Fruit fly (Drosophila melanogaster) whole organism, embryonic: Measurements from ENCODE around the gene CG31223.

Experiments used
- Adf1 ChIP-seq: fragments of 200-800 bp; sonication (Bioruptor generic); IDR thresholded peaks from 2 replicates; pipeline ENCODE4 v1.3.6; 2022; ENCODE audit warnings: missing biosample characterization, missing genetic modification characterization
- CG10209 ChIP-seq: fragments of 200-800 bp; sonication (Bioruptor generic); optimal IDR thresholded peaks from 3 replicates; lab custom pipeline; 2017; ENCODE audit warnings: missing biosample characterization, mild to moderate bottlenecking, missing genetic modification characterization, missing genetic modification reagents
- CG10321 ChIP-seq: fragments of 200-800 bp; sonication (Bioruptor generic); IDR thresholded peaks from 2 replicates; pipeline ENCODE4 v1.3.6; 2022; ENCODE audit warnings: missing biosample characterization, missing genetic modification characterization
- CG12744 ChIP-seq: fragments of 200-800 bp; sonication (Bioruptor generic); optimal IDR thresholded peaks from 2 replicates; lab custom pipeline; 2016; ENCODE audit warnings: missing biosample characterization, missing genetic modification characterization
- CG14710 ChIP-seq: fragments of 200-800 bp; sonication (Bioruptor generic); optimal IDR thresholded peaks from 3 replicates; lab custom pipeline; 2019; ENCODE audit warnings: missing biosample characterization, mild to moderate bottlenecking, missing genetic modification characterization, moderate library complexity
- CG15073 ChIP-seq: fragments of 200-800 bp; sonication (Bioruptor generic); optimal IDR thresholded peaks from 2 replicates; lab custom pipeline; 2016; ENCODE audit warnings: missing biosample characterization, missing genetic modification characterization
- CG17328 ChIP-seq: fragments of 200-800 bp; sonication (Bioruptor generic); IDR thresholded peaks from 2 replicates; pipeline ENCODE4 v1.3.6; 2022; ENCODE audit warnings: missing biosample characterization, missing genetic modification characterization
- CG17359 ChIP-seq: fragments of 200-800 bp; sonication (Bioruptor generic); optimal IDR thresholded peaks from 3 replicates; lab custom pipeline; 2018; ENCODE audit warnings: missing biosample characterization, mild to moderate bottlenecking, missing genetic modification characterization, moderate library complexity
- CG17385 ChIP-seq: fragments of 200-800 bp; sonication (Bioruptor generic); optimal IDR thresholded peaks from 3 replicates; lab custom pipeline; 2018; ENCODE audit warnings: missing biosample characterization, mild to moderate bottlenecking, missing genetic modification characterization
- CG18599 ChIP-seq: fragments of 200-800 bp; sonication (Bioruptor generic); optimal IDR thresholded peaks from 3 replicates; lab custom pipeline; 2017; ENCODE audit warnings: missing biosample characterization, missing genetic modification characterization, mild to moderate bottlenecking, moderate library complexity, missing genetic modification reagents
- CG31365 ChIP-seq: fragments of 200-800 bp; sonication (Bioruptor generic); optimal IDR thresholded peaks from 2 replicates; lab custom pipeline; 2018; ENCODE audit warnings: missing biosample characterization, mild to moderate bottlenecking, missing genetic modification characterization
- CG42726 ChIP-seq: fragments of 200-800 bp; sonication (Bioruptor generic); IDR thresholded peaks from 2 replicates; pipeline ENCODE4 v1.3.6; 2022; ENCODE audit warnings: missing biosample characterization, missing genetic modification characterization; ENCODE audit not compliant: partially characterized antibody
- CG4424 ChIP-seq: fragments of 200-800 bp; sonication (Bioruptor generic); optimal IDR thresholded peaks from 3 replicates; lab custom pipeline; 2016; ENCODE audit warnings: missing biosample characterization, missing genetic modification characterization
- Doc3 ChIP-seq: fragments of 200-800 bp; sonication (Bioruptor generic); IDR thresholded peaks from 3 replicates; pipeline ENCODE4 v1.3.6; 2022; ENCODE audit warnings: missing biosample characterization, missing genetic modification characterization; ENCODE audit not compliant: partially characterized antibody
- Drgx ChIP-seq: fragments of 200-800 bp; sonication (Bioruptor generic); IDR thresholded peaks from 2 replicates; pipeline ENCODE4 v1.3.6; 2022; ENCODE audit warnings: missing biosample characterization, missing genetic modification characterization
- HmgD ChIP-seq: fragments of 200-800 bp; sonication (Bioruptor generic); optimal IDR thresholded peaks from 3 replicates; lab custom pipeline; 2016; ENCODE audit warnings: missing biosample characterization, missing genetic modification characterization
- Jarid2 ChIP-seq: fragments of 200-800 bp; sonication (Bioruptor generic); optimal IDR thresholded peaks from 3 replicates; lab custom pipeline; 2017; ENCODE audit warnings: mild to moderate bottlenecking, missing biosample characterization, missing genetic modification reagents, missing genetic modification characterization
- Med ChIP-seq: fragments of 200-800 bp; sonication (Bioruptor generic); peaks from one replicate; lab custom pipeline; 2016; ENCODE audit warnings: missing biosample characterization, missing genetic modification characterization, mild to moderate bottlenecking, inconsistent platforms, moderate library complexity
- Oli ChIP-seq: fragments of 200-800 bp; sonication (Bioruptor generic); optimal IDR thresholded peaks from 2 replicates; lab custom pipeline; 2018; ENCODE audit warnings: missing biosample characterization, mild to moderate bottlenecking, missing genetic modification characterization, moderate library complexity
- Poxn ChIP-seq: fragments of 200-800 bp; sonication (Bioruptor generic); IDR thresholded peaks from 2 replicates; pipeline ENCODE4 v1.3.6; 2022; ENCODE audit warnings: missing biosample characterization, missing genetic modification characterization
- Sox102F ChIP-seq: fragments of 200-800 bp; sonication (Bioruptor generic); optimal IDR thresholded peaks from 2 replicates; lab custom pipeline; 2018; ENCODE audit warnings: missing biosample characterization, mild to moderate bottlenecking, missing genetic modification characterization, moderate library complexity
- Spps ChIP-seq: fragments of 200-800 bp; sonication (Bioruptor generic); optimal IDR thresholded peaks from 2 replicates; lab custom pipeline; 2018; ENCODE audit warnings: missing biosample characterization, mild to moderate bottlenecking, missing genetic modification characterization
- Trl ChIP-seq, 3 experiments: fragments of >200 bp in 2 of 3; fragments of 200-800 bp in 1 of 3; sonication (Bioruptor generic) in 1 of 3; optimal IDR thresholded peaks; 2 replicates in 1 of 3; 3 replicates in 2 of 3; lab custom pipeline; 2016 to 2017; ENCODE audit warnings: missing biosample characterization in 1 of 3, missing genetic modification characterization in 1 of 3
- ash1 ChIP-seq: fragments of 200-800 bp; sonication (Bioruptor generic); optimal IDR thresholded peaks from 2 replicates; lab custom pipeline; 2018; ENCODE audit warnings: missing biosample characterization, mild to moderate bottlenecking, missing genetic modification characterization
- ato ChIP-seq: fragments of 200-800 bp; sonication (Bioruptor generic); IDR thresholded peaks from 2 replicates; pipeline ENCODE4 v1.3.6; 2022; ENCODE audit warnings: missing biosample characterization, missing genetic modification characterization; ENCODE audit not compliant: partially characterized antibody
- bbx ChIP-seq: fragments of 200-800 bp; sonication (Bioruptor generic); IDR thresholded peaks from 2 replicates; pipeline ENCODE4 v1.3.6; 2022; ENCODE audit warnings: missing biosample characterization, missing genetic modification characterization; ENCODE audit not compliant: partially characterized antibody
- br ChIP-seq: fragments of >200 bp; optimal IDR thresholded peaks from 2 replicates; lab custom pipeline; 2017
- cad ChIP-seq: fragments of >200 bp; optimal IDR thresholded peaks from 2 replicates; lab custom pipeline; 2017; ENCODE audit warnings: missing biosample characterization, missing genetic modification characterization
- chn ChIP-seq: fragments of 200-800 bp; sonication (Bioruptor generic); optimal IDR thresholded peaks from 2 replicates; lab custom pipeline; 2016; ENCODE audit warnings: missing biosample characterization, missing genetic modification characterization
- cwo ChIP-seq: fragments of 200-800 bp; sonication (Bioruptor generic); optimal IDR thresholded peaks from 3 replicates; lab custom pipeline; 2017; ENCODE audit warnings: missing biosample characterization, missing genetic modification characterization, mild to moderate bottlenecking, moderate library complexity, missing genetic modification reagents
- dysf ChIP-seq: fragments of 200-800 bp; sonication (Bioruptor generic); IDR thresholded peaks from 3 replicates; pipeline ENCODE4 v1.3.6; 2022; ENCODE audit warnings: missing biosample characterization, missing genetic modification characterization
- en ChIP-seq: fragments of 200-800 bp; sonication (Bioruptor generic); optimal IDR thresholded peaks from 2 replicates; lab custom pipeline; 2016; ENCODE audit warnings: missing biosample characterization, missing genetic modification characterization
- gce ChIP-seq: fragments of 200-800 bp; sonication (Bioruptor generic); IDR thresholded peaks from 3 replicates; pipeline ENCODE4 v1.3.6; 2022; ENCODE audit warnings: missing biosample characterization, missing genetic modification characterization
- gem ChIP-seq: fragments of 200-800 bp; sonication (Bioruptor generic); optimal IDR thresholded peaks from 2 replicates; lab custom pipeline; 2019; ENCODE audit warnings: missing biosample characterization, mild to moderate bottlenecking, missing genetic modification characterization, moderate library complexity
- grau ChIP-seq: fragments of 200-800 bp; optimal IDR thresholded peaks from 3 replicates; lab custom pipeline; 2019; ENCODE audit warnings: missing biosample characterization, mild to moderate bottlenecking, missing genetic modification characterization, moderate library complexity
- ken ChIP-seq: fragments of 200-800 bp; sonication (Bioruptor generic); IDR thresholded peaks from 3 replicates; pipeline ENCODE4 v1.3.6; 2022; ENCODE audit warnings: missing biosample characterization, missing genetic modification characterization
- nmo ChIP-seq: fragments of 200-800 bp; sonication (Bioruptor generic); optimal IDR thresholded peaks from 2 replicates; lab custom pipeline; 2018; ENCODE audit warnings: missing biosample characterization, mild to moderate bottlenecking, missing genetic modification characterization, moderate library complexity
- oc ChIP-seq: fragments of 200-800 bp; sonication (Bioruptor generic); optimal IDR thresholded peaks from 2 replicates; lab custom pipeline; 2018; ENCODE audit warnings: missing biosample characterization, mild to moderate bottlenecking, missing genetic modification characterization, moderate library complexity
- org-1 ChIP-seq: fragments of 200-800 bp; sonication (Bioruptor generic); optimal IDR thresholded peaks from 2 replicates; lab custom pipeline; 2017; ENCODE audit warnings: missing biosample characterization, missing genetic modification characterization
- otp ChIP-seq: fragments of 200-800 bp; sonication (Bioruptor generic); IDR thresholded peaks from 3 replicates; pipeline ENCODE4, ENCODE4 v1.3.6; 2022; ENCODE audit warnings: missing biosample characterization, missing genetic modification characterization
- pan ChIP-seq, 4 experiments: fragments of >200 bp in 3 of 4; fragments of 200-800 bp in 1 of 4; sonication (Bioruptor generic) in 1 of 4; optimal IDR thresholded peaks in 3 of 4; IDR thresholded peaks in 1 of 4; 2 replicates each; pipeline versions ENCODE4 v1.3.6 to Lab custom; 2017 to 2022; ENCODE audit warnings: missing biosample characterization in 2 of 4, missing genetic modification characterization in 2 of 4, mixed read lengths in 1 of 4
- psq ChIP-seq: fragments of 200-800 bp; sonication (Bioruptor generic); optimal IDR thresholded peaks from 2 replicates; lab custom pipeline; 2017; ENCODE audit warnings: missing biosample characterization, missing genetic modification characterization
- pum ChIP-seq: fragments of 200-800 bp; sonication (Bioruptor generic); optimal IDR thresholded peaks from 2 replicates; lab custom pipeline; 2016; ENCODE audit warnings: missing biosample characterization, missing genetic modification characterization
- repo ChIP-seq: fragments of 200-800 bp; sonication (Bioruptor generic); optimal IDR thresholded peaks from 2 replicates; lab custom pipeline; 2016; ENCODE audit warnings: missing biosample characterization, missing genetic modification characterization
- rib ChIP-seq: fragments of 200-800 bp; sonication (Bioruptor generic); IDR thresholded peaks from 2 replicates; pipeline ENCODE4 v1.3.6; 2022; ENCODE audit warnings: missing biosample characterization, missing genetic modification characterization
- row ChIP-seq: fragments of 200-800 bp; sonication (Bioruptor generic); IDR thresholded peaks from 3 replicates; pipeline ENCODE4 v1.3.6; 2022; ENCODE audit warnings: missing biosample characterization, missing genetic modification characterization
- sens ChIP-seq: fragments of 200-800 bp; sonication (Bioruptor generic); peaks from one replicate; lab custom pipeline; 2016; ENCODE audit warnings: missing biosample characterization, missing genetic modification characterization
- sens-2 ChIP-seq: fragments of 200-800 bp; sonication (Bioruptor generic); IDR thresholded peaks from 2 replicates; pipeline ENCODE4 v1.3.6; 2022; ENCODE audit warnings: missing biosample characterization, missing genetic modification characterization
- tio ChIP-seq: fragments of 200-800 bp; sonication (Bioruptor generic); optimal IDR thresholded peaks from 2 replicates; lab custom pipeline; 2017; ENCODE audit warnings: missing biosample characterization, missing genetic modification characterization, inconsistent platforms
- tx ChIP-seq: fragments of 200-800 bp; sonication (Bioruptor generic); optimal IDR thresholded peaks from 2 replicates; lab custom pipeline; 2016; ENCODE audit warnings: missing biosample characterization, missing genetic modification characterization
- zen ChIP-seq: fragments of 200-800 bp; sonication (Bioruptor generic); optimal IDR thresholded peaks from 3 replicates; lab custom pipeline; 2018; ENCODE audit warnings: missing biosample characterization, mild to moderate bottlenecking, missing genetic modification characterization, moderate library complexity

CG31223 gene

dm6 chr3R:20833664-20834063 is 2.7 kb downstream of the CG31223 start (continued):
- TF ChIP-seq Spps (tag; lab: Kevin White, UChicago) (no peak), sens (GFP tag; lab: Kevin White, UChicago) (peak; percentile 80), ato (GFP tag; lab: Robert Waterston, UW) (no peak), oc (no peak), Adf1 (GFP tag; lab: Robert Waterston, UW) (no peak), CG10321 (GFP tag; lab: Robert Waterston, UW) (no peak), dysf (no peak), Doc3 (GFP tag; lab: Robert Waterston, UW) (no peak), otp (GFP tag; lab: Robert Waterston, UW) (no peak), Trl (optimal IDR thresholded peaks at IDR 0.05; lab: Kevin White, UChicago) (no peak), Trl (GFP tag; optimal IDR thresholded peaks at IDR 0.05; lab: Kevin White, UChicago) (peak; percentile 11), tx (GFP tag; lab: Kevin White, UChicago) (peak; percentile 40), org-1 (GFP tag; lab: Kevin White, UChicago) (no peak), CG12744 (GFP tag; lab: Kevin White, UChicago) (no peak), HmgD (GFP tag; lab: Kevin White, UChicago) (no peak), Drgx (0 out of 2 replicates have a peak, but pooled peaks have one; percentile 37), gem (peak; percentile 59), bbx (GFP tag; lab: Robert Waterston, UW) (no peak), CG14710 (no peak), CG4424 (GFP tag; lab: Kevin White, UChicago) (no peak), ash1 (no peak), gce (GFP tag; lab: Robert Waterston, UW) (no peak), CG17359 (tag; lab: Kevin White, UChicago) (peak; percentile 16), tio (GFP tag; lab: Kevin White, UChicago) (peak; percentile 7), psq (GFP tag; lab: Kevin White, UChicago) (no peak), CG10209 (no peak), Oli (tag; lab: Kevin White, UChicago) (peak; percentile 30), row (GFP tag; lab: Robert Waterston, UW) (peak; percentile 62), chn (GFP tag; lab: Kevin White, UChicago) (peak; percentile 22), en (GFP tag; lab: Kevin White, UChicago) (peak; percentile 33), br (lab: Kevin White, UChicago) (no peak), grau (tag; lab: Kevin White, UChicago) (peak; percentile 22), cwo (GFP tag; lab: Kevin White, UChicago) (no peak), Poxn (GFP tag; lab: Robert Waterston, UW) (no peak), Sox102F (GFP tag; lab: Kevin White, UChicago) (peak; percentile 61), zen (no peak), sens-2 (GFP tag; lab: Robert Waterston, UW) (0 out of 2 replicates have a peak, but pooled peaks have one; percentile 12), ken (GFP tag; lab: Robert Waterston, UW) (no peak), repo (no peak), cad (GFP tag; lab: Kevin White, UChicago) (no peak), Jarid2 (GFP tag; lab: Kevin White, UChicago) (no peak), CG42726 (GFP tag; lab: Robert Waterston, UW) (no peak), Med (GFP tag; lab: Kevin White, UChicago) (peak; percentile 41), nmo (GFP tag; lab: Kevin White, UChicago) (peak; percentile 22), rib (GFP tag; lab: Robert Waterston, UW) (no peak), pum (GFP tag; lab: Kevin White, UChicago) (no peak), CG31365 (tag; lab: Kevin White, UChicago) (no peak), CG17385 (peak; percentile 14), CG18599 (GFP tag; lab: Kevin White, UChicago) (no peak), pan (optimal IDR thresholded peaks at IDR 0.05; lab: Kevin White, UChicago) (no peak), pan (GFP tag; optimal IDR thresholded peaks at IDR 0.05 in 1 of 2, IDR thresholded peaks at IDR 0.05 in 1 of 2) (peak in 1 of 2 experiments; percentile 25), CG17328 (GFP tag; lab: Robert Waterston, UW) (peak; percentile 44), CG15073 (GFP tag; lab: Kevin White, UChicago) (no peak)
